Worm (Caenorhabditis elegans) whole organism, young adult: ENCODE measurements around the gene C52B9.10.

Experiments
- F22D6.2 ChIP-seq: sonication (generic microtip); optimal IDR thresholded peaks from 2 replicates; lab custom pipeline; 2016; ENCODE audit warnings: mild to moderate bottlenecking, missing genetic modification characterization, missing compliant biosample characterization
- F23B12.7 ChIP-seq: sonication (generic microtip); optimal IDR thresholded peaks from 2 replicates; lab custom pipeline; 2017; ENCODE audit warnings: missing genetic modification characterization, mild to moderate bottlenecking, missing compliant biosample characterization, antibody characterized with exemption, moderate library complexity; ENCODE audit not compliant: insufficient read depth
- F33H1.4 ChIP-seq: fragments of 200-800 bp; sonication (Bioruptor generic); IDR thresholded peaks from 2 replicates; pipeline ENCODE4 v1.3.6; 2022; ENCODE audit warnings: missing genetic modification reagents, missing genetic modification characterization, missing compliant biosample characterization
- F37B4.10 ChIP-seq: fragments of 200-800 bp; sonication (Bioruptor generic); IDR thresholded peaks from 2 replicates; pipeline ENCODE4 v1.3.6; 2022; ENCODE audit warnings: missing genetic modification characterization, missing compliant biosample characterization
- F52B5.7 ChIP-seq: sonication (generic microtip); optimal IDR thresholded peaks from 2 replicates; lab custom pipeline; 2016; ENCODE audit warnings: mild to moderate bottlenecking, missing genetic modification characterization, missing compliant biosample characterization
- F55B11.4 ChIP-seq: sonication (generic microtip); optimal IDR thresholded peaks from 2 replicates; lab custom pipeline; 2016; ENCODE audit warnings: missing compliant biosample characterization, missing genetic modification characterization, borderline replicate concordance; ENCODE audit not compliant: insufficient read depth
- F57C9.4 ChIP-seq: sonication (generic microtip); optimal IDR thresholded peaks from 2 replicates; lab custom pipeline; 2017; ENCODE audit warnings: mild to moderate bottlenecking, missing genetic modification characterization, missing compliant biosample characterization
- K11D2.4 ChIP-seq: fragments of 200-800 bp; sonication (Bioruptor generic); IDR thresholded peaks from 2 replicates; pipeline ENCODE4 v1.3.6; 2022; ENCODE audit warnings: missing genetic modification reagents, missing genetic modification characterization, missing compliant biosample characterization
- K12H6.12 ChIP-seq: fragments of 200-800 bp; sonication (Bioruptor generic); optimal IDR thresholded peaks from 2 replicates; lab custom pipeline; 2018; ENCODE audit warnings: mild to moderate bottlenecking, missing genetic modification characterization, missing compliant biosample characterization
- Y53G8AR.9 ChIP-seq: fragments of 200-800 bp; sonication (Bioruptor generic); conservative IDR thresholded peaks from 2 replicates; pipeline ENCODE4 v1.3.6; 2022; ENCODE audit warnings: missing genetic modification reagents, missing genetic modification characterization, missing compliant biosample characterization
- Y95B8A.8 ChIP-seq: fragments of 200-800 bp; sonication (Bioruptor generic); IDR thresholded peaks from 2 replicates; pipeline ENCODE4 v1.3.6; 2022; ENCODE audit warnings: missing genetic modification reagents, missing genetic modification characterization, missing compliant biosample characterization
- attf-3 ChIP-seq: fragments of 200-800 bp; sonication (Bioruptor generic); conservative IDR thresholded peaks from 2 replicates; pipeline ENCODE4 v1.3.6; 2022; ENCODE audit warnings: missing genetic modification reagents, missing genetic modification characterization, missing compliant biosample characterization
- ccch-3 ChIP-seq: fragments of 200-800 bp; sonication (Bioruptor generic); optimal IDR thresholded peaks from 2 replicates; lab custom pipeline; 2018; ENCODE audit warnings: mild to moderate bottlenecking, missing genetic modification characterization, missing compliant biosample characterization
- cebp-1 ChIP-seq, 2 experiments: fragments of 200-800 bp in 1 of 2; sonication (Bioruptor generic) in 1 of 2; sonication (generic microtip) in 1 of 2; IDR thresholded peaks in 1 of 2; optimal IDR thresholded peaks in 1 of 2; 2 replicates each; pipeline versions ENCODE4 v1.3.6 to Lab custom; 2017 to 2022; ENCODE audit warnings: missing compliant biosample characterization in 2 of 2, missing genetic modification characterization in 2 of 2, mild to moderate bottlenecking in 1 of 2, missing genetic modification reagents in 1 of 2, moderate library complexity in 1 of 2
- ceh-27 ChIP-seq: fragments of 200-800 bp; sonication (Bioruptor generic); optimal IDR thresholded peaks from 2 replicates; lab custom pipeline; 2018; ENCODE audit warnings: mild to moderate bottlenecking, missing genetic modification characterization, moderate library complexity, missing compliant biosample characterization
- chd-7 ChIP-seq: sonication (generic microtip); optimal IDR thresholded peaks from 2 replicates; lab custom pipeline; 2016; ENCODE audit warnings: mild to moderate bottlenecking, missing genetic modification characterization, moderate library complexity, missing compliant biosample characterization
- die-1 ChIP-seq: sonication (generic microtip); optimal IDR thresholded peaks from 2 replicates; lab custom pipeline; 2016; ENCODE audit warnings: missing genotype, mild to moderate bottlenecking, missing genetic modification characterization, missing compliant biosample characterization
- dpl-1 ChIP-seq: fragments of 150-350 bp; optimal IDR thresholded peaks from 2 replicates; lab custom pipeline; 2014; ENCODE audit warnings: missing biosample characterization, missing genetic modification reagents, missing genetic modification characterization
- egl-18 ChIP-seq: fragments of 200-800 bp; sonication (Bioruptor generic); IDR thresholded peaks from 2 replicates; pipeline ENCODE4 v1.3.6; 2022; ENCODE audit warnings: missing genetic modification reagents, missing genetic modification characterization, missing compliant biosample characterization
- egrh-3 ChIP-seq: fragments of 200-800 bp; sonication (Bioruptor generic); IDR thresholded peaks from 2 replicates; pipeline ENCODE4 v1.3.6; 2022; ENCODE audit warnings: missing genetic modification reagents, missing genetic modification characterization, missing compliant biosample characterization
- hsf-1 ChIP-seq: fragments of 200-800 bp; sonication (Bioruptor generic); IDR thresholded peaks from 2 replicates; pipeline ENCODE4 v1.3.6; 2022; ENCODE audit warnings: missing genetic modification reagents, missing genetic modification characterization, missing compliant biosample characterization
- lin-35 ChIP-seq, 3 experiments: fragments of 150-350 bp in 2 of 3; sonication (generic microtip) in 1 of 3; optimal IDR thresholded peaks; 2 replicates each; lab custom pipeline; 2014 to 2018; ENCODE audit warnings: missing biosample characterization in 3 of 3, missing genetic modification characterization in 3 of 3, missing genetic modification reagents in 3 of 3
- lin-40 ChIP-seq: sonication (generic microtip); optimal IDR thresholded peaks from 2 replicates; lab custom pipeline; 2016; ENCODE audit warnings: missing genetic modification characterization, mild to moderate bottlenecking, missing compliant biosample characterization, missing genotype, missing genetic modification reagents
- lir-1 ChIP-seq: fragments of 200-800 bp; sonication (Bioruptor generic); conservative IDR thresholded peaks from 2 replicates; pipeline ENCODE4 v1.3.6; 2022; ENCODE audit warnings: missing genetic modification reagents, missing genetic modification characterization, missing compliant biosample characterization
- lsl-1 ChIP-seq: fragments of 200-800 bp; sonication (Bioruptor generic); optimal IDR thresholded peaks from 2 replicates; lab custom pipeline; 2018; ENCODE audit warnings: mild to moderate bottlenecking, missing genetic modification characterization, moderate library complexity, missing compliant biosample characterization
- madf-8 ChIP-seq: fragments of 200-800 bp; sonication (Bioruptor generic); conservative IDR thresholded peaks from 2 replicates; pipeline ENCODE4 v1.3.6; 2022; ENCODE audit warnings: missing genetic modification reagents, missing genetic modification characterization, missing compliant biosample characterization
- nhr-120 ChIP-seq: fragments of 200-800 bp; sonication (Bioruptor generic); IDR thresholded peaks from 2 replicates; pipeline ENCODE4 v1.3.6; 2022; ENCODE audit warnings: missing genetic modification characterization, missing compliant biosample characterization
- nhr-80 ChIP-seq: sonication (generic microtip); optimal IDR thresholded peaks from 2 replicates; lab custom pipeline; 2016; ENCODE audit warnings: missing genetic modification characterization, missing compliant biosample characterization
- rpc-1 ChIP-seq, 2 experiments: fragments of 150-350 bp in 1 of 2; sonication (generic microtip) in 1 of 2; optimal IDR thresholded peaks; 2 replicates each; lab custom pipeline; 2014 to 2018; ENCODE audit warnings: missing biosample characterization in 1 of 2, missing genetic modification characterization in 1 of 2, missing genetic modification reagents in 1 of 2, missing genotype in 1 of 2
- snpc-4 ChIP-seq, 5 experiments: fragments of 150-350 bp in 1 of 5; sonication (generic microtip) in 4 of 5; optimal IDR thresholded peaks; 2 replicates each; lab custom pipeline; 2014 to 2018; ENCODE audit warnings: missing genetic modification characterization in 5 of 5, missing biosample characterization in 3 of 5, antibody characterized with exemption in 2 of 5, mild to moderate bottlenecking in 2 of 5, missing compliant biosample characterization in 2 of 5, missing genotype in 2 of 5, moderate library complexity in 2 of 5, missing genetic modification reagents in 1 of 5
- somi-1 ChIP-seq: fragments of 200-800 bp; sonication (Bioruptor generic); optimal IDR thresholded peaks from 2 replicates; lab custom pipeline; 2018; ENCODE audit warnings: mild to moderate bottlenecking, missing genetic modification characterization, missing compliant biosample characterization
- ztf-26 ChIP-seq: sonication (generic microtip); optimal IDR thresholded peaks from 2 replicates; lab custom pipeline; 2017; ENCODE audit warnings: missing genetic modification characterization, missing compliant biosample characterization
- ztf-28 ChIP-seq: fragments of 200-800 bp; sonication (Bioruptor generic); IDR thresholded peaks from 2 replicates; pipeline ENCODE4 v1.3.6; 2022; ENCODE audit warnings: missing genetic modification reagents, missing genetic modification characterization, missing compliant biosample characterization
- ztf-3 ChIP-seq: fragments of 200-800 bp; sonication (Bioruptor generic); optimal IDR thresholded peaks from 2 replicates; lab custom pipeline; 2018; ENCODE audit warnings: mild to moderate bottlenecking, missing genetic modification characterization, missing compliant biosample characterization
- ztf-6 ChIP-seq: fragments of 200-800 bp; sonication (Bioruptor generic); IDR thresholded peaks from 2 replicates; pipeline ENCODE4 v1.3.6; 2022; ENCODE audit warnings: missing genetic modification reagents, missing genetic modification characterization, missing compliant biosample characterization

C52B9.10 gene

DNA sequence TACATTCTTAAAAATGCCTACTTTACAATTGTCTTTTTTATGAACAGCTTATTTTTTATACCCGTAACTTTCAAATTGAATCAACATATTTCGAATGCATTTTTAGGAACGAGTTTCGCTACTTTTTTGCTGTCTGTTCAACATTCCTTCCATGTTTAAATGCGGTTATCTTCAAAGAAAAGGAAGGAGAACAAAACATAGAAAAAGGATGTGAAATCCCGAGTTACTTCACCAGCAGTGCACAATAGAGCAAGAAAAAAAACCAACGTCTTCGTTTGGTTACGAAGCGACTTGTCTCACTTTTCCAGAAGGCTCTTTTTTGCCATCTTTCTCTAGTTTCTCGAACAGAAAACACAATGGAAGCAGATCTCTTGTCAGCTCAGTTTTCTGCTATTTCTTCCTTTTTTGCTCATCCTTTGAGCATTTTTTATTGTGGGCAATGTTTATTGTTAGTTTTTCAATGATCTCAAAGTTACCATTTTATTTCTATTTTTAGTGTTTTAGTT lies 12.0 kb downstream of the C52B9.10 start, which contains the start of gene cka-2:
Gene cka-2, plus strand, starts transcription at position 456 of the 506 bp plus-strand sequence.
- no peak for TF ChIP-seq F37B4.10 (GFP tag; lab: Robert Waterston, UW)
- no peak for TF ChIP-seq somi-1 (GFP tag; lab: Kevin White, UChicago)
- no peak for TF ChIP-seq K11D2.4
- TF ChIP-seq rpc-1 (optimal IDR thresholded peaks at IDR 0.05; lab: Kevin White, UChicago) = no peak
- no peak for TF ChIP-seq rpc-1 (tag; optimal IDR thresholded peaks at IDR 0.05; lab: Kevin White, UChicago)
- TF ChIP-seq Y53G8AR.9 (GFP tag; lab: Robert Waterston, UW) = no peak

DNA sequence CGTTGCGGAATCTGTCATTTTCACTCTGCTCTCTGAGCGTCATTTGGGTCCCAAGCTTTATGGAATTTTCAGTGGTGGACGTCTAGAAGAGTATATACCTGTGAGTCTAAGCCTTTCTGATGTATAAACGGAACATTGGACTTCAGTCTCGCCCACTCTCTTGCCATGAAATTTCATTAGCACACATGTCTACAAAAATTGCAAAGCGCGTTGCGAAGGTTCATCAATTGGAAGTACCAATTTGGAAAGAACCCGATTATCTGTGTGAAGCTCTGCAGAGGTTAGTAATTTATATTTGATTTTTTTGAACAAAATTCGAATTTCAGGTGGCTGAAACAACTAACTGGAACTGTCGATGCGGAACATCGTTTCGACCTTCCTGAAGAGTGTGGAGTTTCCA lies 16.1 kb downstream of the C52B9.10 start:
- no peak for TF ChIP-seq madf-8 (GFP tag; lab: Robert Waterston, UW)
- TF ChIP-seq, all 124 proteins: peak for 0

DNA sequence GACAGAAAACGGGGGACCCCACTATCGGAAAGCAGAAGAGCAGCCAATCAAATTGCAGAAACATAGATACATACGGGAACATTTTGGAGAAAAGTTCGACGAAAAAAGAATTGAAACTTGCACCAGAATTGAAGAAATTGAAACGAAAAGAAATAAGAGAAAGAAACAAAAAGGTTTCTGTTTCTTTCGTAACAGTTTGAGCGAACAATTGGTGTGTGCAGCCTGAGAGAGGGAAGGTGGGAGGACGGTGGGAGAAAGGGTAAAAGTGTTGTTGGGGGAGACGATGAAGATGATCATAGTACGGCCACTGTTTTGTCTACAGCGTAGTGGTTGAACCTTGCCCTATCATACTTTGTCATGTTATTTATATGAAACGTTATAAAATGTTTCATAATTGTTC lies 21.2 kb downstream of the C52B9.10 start:
- TF ChIP-seq Y53G8AR.9 (GFP tag; lab: Robert Waterston, UW) (no peak), cebp-1 (GFP tag; IDR thresholded peaks at IDR 0.05; lab: Robert Waterston, UW) (peak; percentile 38; the same call in 1 of the 2 replicates), cebp-1 (tag; optimal IDR thresholded peaks at IDR 0.05; lab: Kevin White, UChicago) (peak; percentile 84), nhr-80 (tag; lab: Kevin White, UChicago) (peak; percentile 26), egrh-3 (peak; percentile 31; the same call in 1 of the 2 replicates)
- TF ChIP-seq, all 124 proteins: peak for 3

DNA sequence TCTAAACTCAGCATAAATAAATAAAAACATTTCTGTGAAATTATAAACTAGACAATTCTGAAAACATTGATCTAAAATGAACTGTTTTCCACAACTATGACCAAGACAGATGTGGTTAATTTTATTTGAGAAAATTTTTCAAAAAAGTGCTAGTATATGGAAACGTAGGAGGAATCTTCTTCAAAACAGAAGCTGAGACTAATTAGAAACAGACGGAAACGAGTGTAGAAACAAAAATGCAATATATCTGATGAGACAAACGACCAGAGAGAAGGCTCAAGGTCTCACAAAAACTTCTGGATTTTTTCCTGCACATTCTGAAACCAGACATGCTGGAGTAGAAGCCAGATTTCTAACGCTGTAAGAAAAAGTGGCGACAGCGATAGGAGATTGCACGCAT lies 22.2 kb downstream of the C52B9.10 start:
- TF ChIP-seq K12H6.12 (tag; lab: Kevin White, UChicago) (no peak), ztf-6 (GFP tag; lab: Robert Waterston, UW) (no peak), attf-3 (GFP tag; lab: Robert Waterston, UW) (no peak)

DNA sequence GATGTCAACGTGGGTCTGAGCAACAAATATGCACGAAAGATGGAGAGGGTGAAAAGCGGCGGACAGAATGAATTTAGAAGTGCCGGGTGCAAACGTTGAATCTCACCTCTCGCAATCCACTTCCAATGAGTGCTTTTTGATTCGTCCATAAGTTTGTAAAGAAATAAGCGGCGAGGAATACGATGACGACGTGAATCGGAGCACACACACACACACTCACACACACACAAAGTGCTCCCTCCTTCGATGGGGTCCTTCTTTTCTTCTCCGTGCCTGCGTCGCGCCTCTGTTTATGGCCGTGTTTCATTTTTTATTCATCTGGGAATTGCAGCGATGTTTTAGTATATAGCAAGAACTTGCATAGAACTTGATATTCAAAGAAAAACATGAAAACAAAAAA lies 23.7 kb downstream of the C52B9.10 start, which contains the start of gene paf-2:
Gene paf-2, minus strand, starts transcription at position 290 of the 400 bp plus-strand sequence.
- TF ChIP-seq ztf-26 (tag; lab: Kevin White, UChicago) (no peak), ceh-27 (GFP tag; lab: Kevin White, UChicago) (peak; percentile 40)
- TF ChIP-seq, all 124 proteins: peak for 1

DNA sequence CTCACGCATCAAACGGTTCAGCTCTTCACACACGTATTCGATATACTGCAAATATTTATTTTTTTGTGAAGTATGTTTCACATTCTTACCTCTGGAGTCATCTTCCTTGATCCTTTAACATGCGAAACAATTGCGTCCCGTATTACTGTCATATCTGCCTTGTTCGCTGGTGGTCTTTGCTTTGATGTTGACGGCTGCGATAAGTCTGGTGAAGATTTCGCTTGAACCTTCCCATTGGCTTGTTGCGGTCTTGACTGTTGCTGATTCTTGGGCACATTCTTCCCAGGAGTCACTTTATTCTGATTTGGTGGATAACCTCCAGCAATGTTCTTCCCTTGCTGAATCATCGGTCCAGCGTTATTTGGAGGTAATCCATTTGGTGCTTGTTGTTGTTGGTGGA lies 29.5 kb downstream of the C52B9.10 start:
- TF ChIP-seq ccch-3 (no peak), ztf-28 (GFP tag; lab: Robert Waterston, UW) (no peak), nhr-120 (GFP tag; lab: Robert Waterston, UW) (no peak), hsf-1 (GFP tag; lab: Robert Waterston, UW) (no peak), lsl-1 (GFP tag; lab: Kevin White, UChicago) (no peak), ztf-3 (GFP tag; lab: Kevin White, UChicago) (no peak), K12H6.12 (tag; lab: Kevin White, UChicago) (no peak), egl-18 (no peak), snpc-4 (GFP tag; optimal IDR thresholded peaks at IDR 0.05; lab: Kevin White, UChicago) (no peak), snpc-4 (tag; optimal IDR thresholded peaks at IDR 0.05; lab: Kevin White, UChicago) (no peak), lin-40 (no peak), ztf-26 (tag; lab: Kevin White, UChicago) (no peak), F33H1.4 (GFP tag; lab: Robert Waterston, UW) (no peak)

DNA sequence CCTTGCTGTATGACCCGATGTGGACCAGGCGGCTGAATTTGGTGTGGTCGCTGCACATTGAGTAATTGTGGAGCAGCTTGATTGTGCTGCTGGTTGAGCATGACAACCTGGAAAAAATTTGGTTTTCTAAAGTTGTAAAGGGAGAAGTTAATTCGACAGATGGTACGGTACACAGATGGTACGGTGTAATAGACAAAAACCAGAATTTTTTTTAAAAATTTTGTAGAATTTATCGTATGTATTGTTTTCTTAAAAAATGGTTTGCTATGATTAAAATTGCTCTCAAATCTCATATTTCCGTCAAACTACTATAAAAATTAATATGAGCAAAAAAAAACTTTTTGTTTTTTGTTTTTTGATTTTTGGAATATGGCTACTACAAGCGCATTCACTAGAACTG lies 33.1 kb downstream of the C52B9.10 start, which contains the start of gene pqn-15:
Gene pqn-15, minus strand, starts transcription at position 101 of the 400 bp plus-strand sequence.
- TF ChIP-seq F57C9.4 = no peak
- no peak for TF ChIP-seq Y95B8A.8 (GFP tag; lab: Robert Waterston, UW)
- TF ChIP-seq cebp-1 (GFP tag; IDR thresholded peaks at IDR 0.05; lab: Robert Waterston, UW) = no peak
- TF ChIP-seq cebp-1 (tag; optimal IDR thresholded peaks at IDR 0.05; lab: Kevin White, UChicago) = no peak
- TF ChIP-seq F33H1.4 (GFP tag; lab: Robert Waterston, UW) = no peak
- no peak for TF ChIP-seq ztf-26 (tag; lab: Kevin White, UChicago)
- no peak for TF ChIP-seq snpc-4 (GFP tag; optimal IDR thresholded peaks at IDR 0.05; lab: Kevin White, UChicago)
- TF ChIP-seq snpc-4 (tag; optimal IDR thresholded peaks at IDR 0.05; lab: Kevin White, UChicago) = no peak
- no peak for TF ChIP-seq F22D6.2
- no peak for TF ChIP-seq F52B5.7 (tag; lab: Kevin White, UChicago)
- TF ChIP-seq lin-35 (GFP tag; optimal IDR thresholded peaks at IDR 0.05; lab: Kevin White, UChicago) = no peak
- TF ChIP-seq F23B12.7 (tag; lab: Kevin White, UChicago) = no peak
- TF ChIP-seq dpl-1 (GFP tag; lab: Kevin White, UChicago) = no peak
- TF ChIP-seq chd-7 = no peak
- no peak for TF ChIP-seq die-1 (tag; lab: Kevin White, UChicago)
- no peak for TF ChIP-seq F55B11.4 (tag; lab: Kevin White, UChicago)
- no peak for TF ChIP-seq lir-1
